Worm (Caenorhabditis elegans): ENCODE measurements around the gene acly-1.

acly-1 gene

DNA sequence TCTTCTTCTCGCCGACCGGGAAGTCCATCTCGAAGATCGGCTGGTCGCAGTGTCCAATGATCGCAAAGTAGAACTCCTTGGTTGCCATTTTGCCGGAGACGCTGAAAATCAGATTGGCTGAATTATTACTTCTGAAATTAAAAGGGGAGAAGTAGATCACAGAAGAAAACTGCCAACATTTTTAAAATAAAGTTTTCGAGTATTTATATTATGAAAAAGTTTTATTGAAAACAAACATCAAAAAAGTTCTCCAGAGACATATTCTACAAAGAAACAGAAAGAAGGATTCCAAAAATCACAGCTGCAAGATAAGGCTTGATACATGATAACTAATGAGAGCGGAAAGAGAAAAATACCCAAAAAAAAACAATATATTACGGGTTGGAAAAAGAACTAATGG lies 39.2 kb upstream of the acly-1 start, which contains the start of gene sedl-1:
sedl-1 (minus strand) TSS at position 101 of the 400 bp plus-strand sequence.
- no peak for TF ChIP-seq ceh-16 (tag; optimal IDR thresholded peaks at IDR 0.05)
- TF ChIP-seq Y55F3AM.14 (GFP tag; optimal IDR thresholded peaks at IDR 0.05) = no peak
- no peak for TF ChIP-seq ama-1 (optimal IDR thresholded peaks at IDR 0.05)
- no peak for TF ChIP-seq skn-1 (tag; optimal IDR thresholded peaks at IDR 0.05)
- no peak for TF ChIP-seq nhr-11 (tag; optimal IDR thresholded peaks at IDR 0.05)
- TF ChIP-seq snpc-4 (tag; optimal IDR thresholded peaks at IDR 0.05) = no peak
- TF ChIP-seq lin-11 (tag; optimal IDR thresholded peaks at IDR 0.05) = no peak
- no peak for TF ChIP-seq aly-2 (tag; optimal IDR thresholded peaks at IDR 0.05)
- TF ChIP-seq sma-9 (GFP tag; optimal IDR thresholded peaks at IDR 0.05) = no peak
- TF ChIP-seq sma-9 (tag; optimal IDR thresholded peaks at IDR 0.05) = no peak

DNA sequence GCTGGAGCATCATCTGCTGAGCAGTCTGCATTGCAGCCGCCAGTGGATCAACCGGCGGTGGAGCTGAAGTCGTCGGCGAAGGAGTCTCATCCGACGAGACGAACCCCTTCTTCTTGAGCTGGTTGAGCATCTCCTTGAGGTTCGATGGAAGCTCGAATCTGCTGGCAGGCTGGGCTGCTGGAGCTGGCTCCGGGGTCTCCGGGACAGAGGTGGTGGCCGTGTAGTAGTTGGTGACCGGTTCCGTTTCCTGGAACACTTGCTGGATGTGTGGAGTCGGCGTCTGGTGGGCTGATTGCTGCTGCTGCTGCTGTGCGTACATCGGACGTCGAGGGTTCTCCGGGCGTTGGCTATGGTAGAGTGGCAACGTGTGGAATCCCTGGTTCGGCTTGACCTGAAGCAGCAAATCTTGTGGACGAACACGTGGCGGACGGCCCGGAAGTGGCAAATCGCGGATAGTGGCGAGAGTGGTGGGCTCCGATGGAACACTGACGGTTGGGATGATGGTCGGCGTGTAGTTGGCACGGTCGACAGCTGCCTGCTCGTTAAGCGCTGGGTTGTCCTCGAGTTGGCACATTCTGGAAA lies 37.6 kb upstream of the acly-1 start:
- TF ChIP-seq ceh-16 (tag; optimal IDR thresholded peaks at IDR 0.05) (no peak), nhr-237 (tag; optimal IDR thresholded peaks at IDR 0.05) (no peak), sma-3 (GFP tag; optimal IDR thresholded peaks at IDR 0.05) (no peak), lin-39 (tag; optimal IDR thresholded peaks at IDR 0.05) (no peak), lsy-2 (tag; optimal IDR thresholded peaks at IDR 0.05) (no peak), nhr-10 (tag; optimal IDR thresholded peaks at IDR 0.05) (no peak), unc-39 (tag; optimal IDR thresholded peaks at IDR 0.05) (no peak), egl-27 (tag; optimal IDR thresholded peaks at IDR 0.05) (no peak), lin-13 (GFP tag; optimal IDR thresholded peaks at IDR 0.05) (no peak), Y55F3AM.14 (GFP tag; optimal IDR thresholded peaks at IDR 0.05) (no peak), mbf-1 (tag; optimal IDR thresholded peaks at IDR 0.05) (no peak), ZK546.5 (tag; optimal IDR thresholded peaks at IDR 0.05) (no peak), skn-1 (tag; optimal IDR thresholded peaks at IDR 0.05) (no peak)

ce11 chrX:1443556-1444243 lies 35.6 kb upstream of the acly-1 start:
- no peak for TF ChIP-seq crh-2 (tag; optimal IDR thresholded peaks at IDR 0.05)
- no peak for TF ChIP-seq nhr-77 (tag; optimal IDR thresholded peaks at IDR 0.05)
- TF ChIP-seq unc-39 (tag; optimal IDR thresholded peaks at IDR 0.05) = no peak
- TF ChIP-seq nhr-21 (tag; optimal IDR thresholded peaks at IDR 0.05) = no peak
- no peak for TF ChIP-seq aly-2 (tag; optimal IDR thresholded peaks at IDR 0.05)
- TF ChIP-seq dmd-4 (tag; optimal IDR thresholded peaks at IDR 0.05) = no peak
- TF ChIP-seq mab-5 (tag; optimal IDR thresholded peaks at IDR 0.05) = no peak
- no peak for TF ChIP-seq zag-1 (tag; optimal IDR thresholded peaks at IDR 0.05)
- no peak for TF ChIP-seq egl-27 (tag; optimal IDR thresholded peaks at IDR 0.05)
- TF ChIP-seq nhr-25 (tag; optimal IDR thresholded peaks at IDR 0.05) = peak; percentile 64
- TF ChIP-seq lin-39 (tag; optimal IDR thresholded peaks at IDR 0.05) = no peak
- TF ChIP-seq nhr-23 (tag; optimal IDR thresholded peaks at IDR 0.05) = no peak
- no peak for TF ChIP-seq mbf-1 (tag; optimal IDR thresholded peaks at IDR 0.05)
- TF ChIP-seq gmeb-1 (tag; optimal IDR thresholded peaks at IDR 0.05) = no peak
- no peak for TF ChIP-seq fos-1 (tag; optimal IDR thresholded peaks at IDR 0.05)
- TF ChIP-seq ZK546.5 (tag; optimal IDR thresholded peaks at IDR 0.05) = no peak
- TF ChIP-seq unc-55 (GFP tag; optimal IDR thresholded peaks at IDR 0.05) = no peak
- TF ChIP-seq mdl-1 (tag; optimal IDR thresholded peaks at IDR 0.05) = no peak
- TF ChIP-seq lin-13 (GFP tag; optimal IDR thresholded peaks at IDR 0.05) = peak; percentile 4
- TF ChIP-seq peb-1 (tag; optimal IDR thresholded peaks at IDR 0.05) = no peak
- no peak for TF ChIP-seq F13H6.1 (tag; optimal IDR thresholded peaks at IDR 0.05)
- no peak for TF ChIP-seq snpc-4 (tag; optimal IDR thresholded peaks at IDR 0.05)
- peak; percentile 20 for TF ChIP-seq sma-3 (GFP tag; optimal IDR thresholded peaks at IDR 0.05)
- peak; percentile 22 for TF ChIP-seq C34F6.9 (tag; optimal IDR thresholded peaks at IDR 0.05)
- TF ChIP-seq sma-9 (GFP tag; optimal IDR thresholded peaks at IDR 0.05) = no peak
- no peak for TF ChIP-seq sma-9 (tag; optimal IDR thresholded peaks at IDR 0.05)
- no peak for TF ChIP-seq ama-1 (optimal IDR thresholded peaks at IDR 0.05)
- no peak for TF ChIP-seq unc-62 (GFP tag; optimal IDR thresholded peaks at IDR 0.05)
- no peak for TF ChIP-seq nhr-237 (tag; optimal IDR thresholded peaks at IDR 0.05)
- TF ChIP-seq ztf-11 (tag; optimal IDR thresholded peaks at IDR 0.05) = no peak

ce11 chrX:1445696-1446095 lies 33.6 kb upstream of the acly-1 start:
- TF ChIP-seq ama-1 (optimal IDR thresholded peaks at IDR 0.05) (peak; percentile 64), egl-27 (tag; optimal IDR thresholded peaks at IDR 0.05) (no peak), nhr-129 (tag; optimal IDR thresholded peaks at IDR 0.05) (peak; percentile 14), dmd-4 (tag; optimal IDR thresholded peaks at IDR 0.05) (no peak), gmeb-1 (tag; optimal IDR thresholded peaks at IDR 0.05) (no peak), Y55F3AM.14 (GFP tag; optimal IDR thresholded peaks at IDR 0.05) (no peak), crh-2 (tag; optimal IDR thresholded peaks at IDR 0.05) (peak; percentile 45), blmp-1 (tag; optimal IDR thresholded peaks at IDR 0.05; ENCODE audit: insufficient read depth) (no peak), ceh-82 (tag; optimal IDR thresholded peaks at IDR 0.05) (no peak), ceh-16 (tag; optimal IDR thresholded peaks at IDR 0.05) (peak; percentile 8), sma-9 (GFP tag; optimal IDR thresholded peaks at IDR 0.05) (peak; percentile 43), sma-9 (tag; optimal IDR thresholded peaks at IDR 0.05) (no peak), lin-39 (tag; optimal IDR thresholded peaks at IDR 0.05) (no peak), lsy-2 (tag; optimal IDR thresholded peaks at IDR 0.05) (peak in 1 of 2 experiments; percentile 47), F13H6.1 (tag; optimal IDR thresholded peaks at IDR 0.05) (peak; percentile 4), sma-3 (GFP tag; optimal IDR thresholded peaks at IDR 0.05) (peak; percentile 16), alr-1 (tag; optimal IDR thresholded peaks at IDR 0.05) (no peak), nhr-12 (tag; optimal IDR thresholded peaks at IDR 0.05) (no peak), ztf-4 (tag; optimal IDR thresholded peaks at IDR 0.05) (peak; percentile 53), nhr-21 (tag; optimal IDR thresholded peaks at IDR 0.05) (peak; percentile 29)

Data from whole organism, L2 larva.